Fruit fly (Drosophila melanogaster) whole organism, embryonic: Measurements from ENCODE around the gene Cubn.

Source experiments
- Bteb2 ChIP-seq: fragments of 200-800 bp; sonication (Bioruptor generic); optimal IDR thresholded peaks from 2 replicates; lab custom pipeline; 2016; ENCODE audit warnings: missing biosample characterization, missing genetic modification characterization
- CG10274 ChIP-seq: fragments of 200-800 bp; sonication (Bioruptor generic); optimal IDR thresholded peaks from 3 replicates; lab custom pipeline; 2017; ENCODE audit warnings: missing biosample characterization, mild to moderate bottlenecking, missing genetic modification characterization
- CG10366 ChIP-seq: fragments of 200-800 bp; sonication (Bioruptor generic); IDR thresholded peaks from 2 replicates; pipeline ENCODE4 v1.3.6; 2022; ENCODE audit warnings: missing biosample characterization, missing genetic modification characterization
- CG11695 ChIP-seq: fragments of 200-800 bp; sonication (Bioruptor generic); IDR thresholded peaks from 3 replicates; pipeline ENCODE4 v1.3.6; 2022; ENCODE audit warnings: missing biosample characterization, missing genetic modification characterization
- CG12391 ChIP-seq: fragments of 200-800 bp; sonication (Bioruptor generic); optimal IDR thresholded peaks from 3 replicates; lab custom pipeline; 2018; ENCODE audit warnings: missing biosample characterization, mild to moderate bottlenecking, missing genetic modification characterization, moderate library complexity
- CG12769 ChIP-seq: fragments of 200-800 bp; sonication (Bioruptor generic); optimal IDR thresholded peaks from 2 replicates; lab custom pipeline; 2019; ENCODE audit warnings: missing biosample characterization, mild to moderate bottlenecking, missing genetic modification characterization, moderate library complexity
- CG14050 ChIP-seq: fragments of 200-800 bp; sonication (Bioruptor generic); IDR thresholded peaks from 3 replicates; pipeline ENCODE4 v1.3.6; 2022; ENCODE audit warnings: missing biosample characterization, missing genetic modification characterization
- CG1792 ChIP-seq: fragments of 200-800 bp; sonication (Bioruptor generic); optimal IDR thresholded peaks from 2 replicates; lab custom pipeline; 2016; ENCODE audit warnings: missing biosample characterization, missing genetic modification characterization
- CG2116 ChIP-seq: fragments of 200-800 bp; sonication (Bioruptor generic); optimal IDR thresholded peaks from 3 replicates; lab custom pipeline; 2018; ENCODE audit warnings: missing biosample characterization, mild to moderate bottlenecking, missing genetic modification characterization
- CG31224 ChIP-seq: fragments of 200-800 bp; sonication (Bioruptor generic); IDR thresholded peaks from 2 replicates; pipeline ENCODE4 v1.3.6; 2022; ENCODE audit warnings: missing biosample characterization, missing genetic modification characterization
- CG33557 ChIP-seq: fragments of 200-800 bp; sonication (Bioruptor generic); optimal IDR thresholded peaks from 2 replicates; lab custom pipeline; 2019; ENCODE audit warnings: missing biosample characterization, mild to moderate bottlenecking, missing genetic modification characterization, moderate library complexity
- CG42726 ChIP-seq: fragments of 200-800 bp; sonication (Bioruptor generic); IDR thresholded peaks from 2 replicates; pipeline ENCODE4 v1.3.6; 2022; ENCODE audit warnings: missing biosample characterization, missing genetic modification characterization; ENCODE audit not compliant: partially characterized antibody
- CG4730 ChIP-seq: fragments of 200-800 bp; sonication (Bioruptor generic); IDR thresholded peaks from 2 replicates; pipeline ENCODE4 v1.3.6; 2022; ENCODE audit warnings: missing biosample characterization, missing genetic modification characterization
- CG6654 ChIP-seq: fragments of 200-800 bp; sonication (Bioruptor generic); optimal IDR thresholded peaks from 2 replicates; lab custom pipeline; 2017; ENCODE audit warnings: missing biosample characterization, mild to moderate bottlenecking, missing genetic modification characterization
- CG6854 ChIP-seq: fragments of 200-800 bp; sonication (Bioruptor generic); optimal IDR thresholded peaks from 3 replicates; lab custom pipeline; 2017; ENCODE audit warnings: missing biosample characterization, mild to moderate bottlenecking, missing genetic modification characterization
- CG7745 ChIP-seq: fragments of 200-800 bp; sonication (Bioruptor generic); optimal IDR thresholded peaks from 2 replicates; lab custom pipeline; 2018; ENCODE audit warnings: missing biosample characterization, mild to moderate bottlenecking, missing genetic modification characterization, moderate library complexity
- CG9437 ChIP-seq: fragments of 200-800 bp; sonication (Bioruptor generic); optimal IDR thresholded peaks from 2 replicates; lab custom pipeline; 2018; ENCODE audit warnings: missing biosample characterization, mild to moderate bottlenecking, missing genetic modification characterization
- CTCF ChIP-seq: fragments of 200-800 bp; sonication (Bioruptor generic); optimal IDR thresholded peaks from 2 replicates; lab custom pipeline; 2017; ENCODE audit warnings: missing biosample characterization, mild to moderate bottlenecking, missing genetic modification characterization, moderate library complexity
- CrebB ChIP-seq: fragments of 200-800 bp; sonication (Bioruptor generic); optimal IDR thresholded peaks from 3 replicates; lab custom pipeline; 2018; ENCODE audit warnings: missing biosample characterization, mild to moderate bottlenecking, missing genetic modification characterization
- Dip2 ChIP-seq: fragments of 200-800 bp; sonication (Bioruptor generic); IDR thresholded peaks from 2 replicates; pipeline ENCODE4 v1.3.6; 2022; ENCODE audit warnings: missing biosample characterization, missing genetic modification characterization
- Doc3 ChIP-seq: fragments of 200-800 bp; sonication (Bioruptor generic); IDR thresholded peaks from 3 replicates; pipeline ENCODE4 v1.3.6; 2022; ENCODE audit warnings: missing biosample characterization, missing genetic modification characterization; ENCODE audit not compliant: partially characterized antibody
- Fer1 ChIP-seq: fragments of 200-800 bp; sonication (Bioruptor generic); optimal IDR thresholded peaks from 2 replicates; lab custom pipeline; 2017; ENCODE audit warnings: missing biosample characterization, mild to moderate bottlenecking, missing genetic modification characterization
- HmgZ ChIP-seq: fragments of 200-800 bp; sonication (Bioruptor generic); optimal IDR thresholded peaks from 2 replicates; lab custom pipeline; 2018; ENCODE audit warnings: missing biosample characterization, mild to moderate bottlenecking, missing genetic modification characterization
- Hmr ChIP-seq: fragments of 200-800 bp; sonication (Bioruptor generic); optimal IDR thresholded peaks from 3 replicates; lab custom pipeline; 2017; ENCODE audit warnings: mild to moderate bottlenecking, missing biosample characterization, missing genetic modification reagents, missing genetic modification characterization
- Kr ChIP-seq: fragments of 200-800 bp; sonication (Bioruptor generic); optimal IDR thresholded peaks from 2 replicates; lab custom pipeline; 2017; ENCODE audit warnings: missing biosample characterization, mild to moderate bottlenecking, missing genetic modification characterization
- Mad ChIP-seq: fragments of 200-800 bp; sonication (Bioruptor generic); optimal IDR thresholded peaks from 2 replicates; lab custom pipeline; 2016; ENCODE audit warnings: missing biosample characterization, missing genetic modification characterization
- Mrtf ChIP-seq: fragments of 200-800 bp; sonication (Bioruptor generic); IDR thresholded peaks from 3 replicates; pipeline ENCODE4 v1.3.6; 2022; ENCODE audit warnings: missing biosample characterization, missing genetic modification characterization
- NFAT ChIP-seq: fragments of 200-800 bp; sonication (Bioruptor generic); IDR thresholded peaks from 2 replicates; pipeline ENCODE4 v1.3.6; 2022; ENCODE audit warnings: missing biosample characterization, missing genetic modification characterization
- Rfx ChIP-seq: fragments of 200-800 bp; sonication (Bioruptor generic); IDR thresholded peaks from 2 replicates; pipeline ENCODE4 v1.3.6; 2022; ENCODE audit warnings: missing biosample characterization, missing genetic modification characterization
- Six4 ChIP-seq: fragments of 200-800 bp; sonication (Bioruptor generic); optimal IDR thresholded peaks from 2 replicates; lab custom pipeline; 2016; ENCODE audit warnings: missing biosample characterization, missing genetic modification characterization
- ara ChIP-seq: fragments of 200-800 bp; sonication (Bioruptor generic); IDR thresholded peaks from 2 replicates; pipeline ENCODE4 v1.3.6; 2022; ENCODE audit warnings: missing biosample characterization, missing genetic modification characterization
- ase ChIP-seq: fragments of 200-800 bp; sonication (Bioruptor generic); IDR thresholded peaks from 3 replicates; pipeline ENCODE4 v1.3.6; 2022; ENCODE audit warnings: missing biosample characterization, missing genetic modification characterization
- cato ChIP-seq: fragments of 200-800 bp; sonication (Bioruptor generic); optimal IDR thresholded peaks from 2 replicates; lab custom pipeline; 2016; ENCODE audit warnings: missing biosample characterization, missing genetic modification characterization, borderline replicate concordance
- caup ChIP-seq: fragments of 200-800 bp; sonication (Bioruptor generic); optimal IDR thresholded peaks from 3 replicates; lab custom pipeline; 2017; ENCODE audit warnings: missing biosample characterization, mild to moderate bottlenecking, missing genetic modification characterization, moderate library complexity; ENCODE audit not compliant: severe bottlenecking
- cg ChIP-seq: fragments of 200-800 bp; sonication (Bioruptor generic); optimal IDR thresholded peaks from 3 replicates; lab custom pipeline; 2019; ENCODE audit warnings: missing biosample characterization, mild to moderate bottlenecking, missing genetic modification characterization, moderate library complexity
- chif ChIP-seq, 2 experiments: fragments of 200-800 bp; sonication (Bioruptor generic); optimal IDR thresholded peaks; 3 replicates each; lab custom pipeline; 2016; ENCODE audit warnings: missing biosample characterization in 2 of 2, missing genetic modification characterization in 2 of 2
- chn ChIP-seq: fragments of 200-800 bp; sonication (Bioruptor generic); optimal IDR thresholded peaks from 2 replicates; lab custom pipeline; 2016; ENCODE audit warnings: missing biosample characterization, missing genetic modification characterization
- dimm ChIP-seq: fragments of 200-800 bp; sonication (Bioruptor generic); IDR thresholded peaks from 2 replicates; pipeline ENCODE4 v1.3.6; 2022; ENCODE audit warnings: missing biosample characterization, missing genetic modification characterization
- dmrt11E ChIP-seq: fragments of 200-800 bp; sonication (Bioruptor generic); optimal IDR thresholded peaks from 3 replicates; lab custom pipeline; 2018; ENCODE audit warnings: missing biosample characterization, mild to moderate bottlenecking, missing genetic modification characterization, moderate library complexity
- fd64A ChIP-seq: fragments of 200-800 bp; sonication (Bioruptor generic); optimal IDR thresholded peaks from 3 replicates; lab custom pipeline; 2018; ENCODE audit warnings: missing biosample characterization, mild to moderate bottlenecking, missing genetic modification characterization
- gcm ChIP-seq: fragments of 200-800 bp; sonication (Bioruptor generic); optimal IDR thresholded peaks from 2 replicates; lab custom pipeline; 2019; ENCODE audit warnings: missing biosample characterization, mild to moderate bottlenecking, missing genetic modification characterization, moderate library complexity
- knrl ChIP-seq: fragments of 200-800 bp; sonication (Bioruptor generic); IDR thresholded peaks from 3 replicates; pipeline ENCODE4 v1.3.6; 2022; ENCODE audit warnings: missing biosample characterization, missing genetic modification characterization; ENCODE audit not compliant: partially characterized antibody
- maf-S ChIP-seq: fragments of 200-800 bp; sonication (Bioruptor generic); optimal IDR thresholded peaks from 2 replicates; lab custom pipeline; 2016; ENCODE audit warnings: missing biosample characterization, missing genetic modification characterization
- mirr ChIP-seq: fragments of 200-800 bp; sonication (Bioruptor generic); optimal IDR thresholded peaks from 3 replicates; lab custom pipeline; 2018; ENCODE audit warnings: missing biosample characterization, mild to moderate bottlenecking, missing genetic modification characterization
- pita ChIP-seq: fragments of 200-800 bp; sonication (Bioruptor generic); optimal IDR thresholded peaks from 2 replicates; lab custom pipeline; 2017; ENCODE audit warnings: missing biosample characterization, mild to moderate bottlenecking, missing genetic modification characterization
- row ChIP-seq: fragments of 200-800 bp; sonication (Bioruptor generic); IDR thresholded peaks from 3 replicates; pipeline ENCODE4 v1.3.6; 2022; ENCODE audit warnings: missing biosample characterization, missing genetic modification characterization
- shn ChIP-seq: fragments of 200-800 bp; sonication (Bioruptor generic); optimal IDR thresholded peaks from 3 replicates; lab custom pipeline; 2016; ENCODE audit warnings: missing biosample characterization, missing genetic modification characterization
- sna ChIP-seq: fragments of 200-800 bp; sonication (Bioruptor generic); IDR thresholded peaks from 2 replicates; pipeline ENCODE4 v1.3.6; 2022; ENCODE audit warnings: missing biosample characterization, missing genetic modification characterization; ENCODE audit not compliant: partially characterized antibody
- trh ChIP-seq: fragments of 200-800 bp; sonication (Bioruptor generic); optimal IDR thresholded peaks from 2 replicates; lab custom pipeline; 2016; ENCODE audit warnings: missing biosample characterization, missing genetic modification characterization
- vvl ChIP-seq: fragments of 200-800 bp; sonication (Bioruptor generic); IDR thresholded peaks from 2 replicates; pipeline ENCODE4 v1.3.6; 2022; ENCODE audit warnings: missing biosample characterization, missing genetic modification characterization
- z ChIP-seq: fragments of 200-800 bp; sonication (Bioruptor generic); IDR thresholded peaks from 3 replicates; pipeline ENCODE4 v1.3.6; 2022; ENCODE audit warnings: missing biosample characterization, missing genetic modification characterization
- zfh2 ChIP-seq: fragments of 200-800 bp; sonication (Bioruptor generic); optimal IDR thresholded peaks from 2 replicates; lab custom pipeline; 2016; ENCODE audit warnings: missing biosample characterization, missing genetic modification characterization

Gene Cubn

dm6 chrX:9589928-9590327 lies 18.8 kb upstream of the Cubn start (continued):
- TF ChIP-seq Mad (GFP tag; lab: Kevin White, UChicago) (no peak), CrebB (no peak), trh (no peak), CG7745 (tag; lab: Kevin White, UChicago) (no peak), CG31224 (GFP tag; lab: Robert Waterston, UW) (no peak), maf-S (GFP tag; lab: Kevin White, UChicago) (no peak), Dip2 (no peak), CG42726 (GFP tag; lab: Robert Waterston, UW) (no peak), knrl (GFP tag; lab: Robert Waterston, UW) (no peak), z (GFP tag; lab: Robert Waterston, UW) (no peak), chif (GFP tag; optimal IDR thresholded peaks at IDR 0.05; lab: Kevin White, UChicago) (no peak), CG11695 (GFP tag; lab: Robert Waterston, UW) (peak; percentile 54; the same call in 2 of the 3 replicates), dimm (GFP tag; lab: Robert Waterston, UW) (no peak), Hmr (peak; percentile 30), Mrtf (peak; percentile 47; the same call in 1 of the 3 replicates), CG4730 (GFP tag; lab: Robert Waterston, UW) (no peak), fd64A (GFP tag; lab: Kevin White, UChicago) (no peak), zfh2 (peak; percentile 20), cg (no peak), ara (GFP tag; lab: Robert Waterston, UW) (no peak), dmrt11E (tag; lab: Kevin White, UChicago) (no peak), CG6654 (no peak), caup (GFP tag; lab: Kevin White, UChicago) (peak; percentile 38), gcm (peak; percentile 44), Six4 (GFP tag; lab: Kevin White, UChicago) (no peak), cato (GFP tag; lab: Kevin White, UChicago) (no peak)

DNA sequence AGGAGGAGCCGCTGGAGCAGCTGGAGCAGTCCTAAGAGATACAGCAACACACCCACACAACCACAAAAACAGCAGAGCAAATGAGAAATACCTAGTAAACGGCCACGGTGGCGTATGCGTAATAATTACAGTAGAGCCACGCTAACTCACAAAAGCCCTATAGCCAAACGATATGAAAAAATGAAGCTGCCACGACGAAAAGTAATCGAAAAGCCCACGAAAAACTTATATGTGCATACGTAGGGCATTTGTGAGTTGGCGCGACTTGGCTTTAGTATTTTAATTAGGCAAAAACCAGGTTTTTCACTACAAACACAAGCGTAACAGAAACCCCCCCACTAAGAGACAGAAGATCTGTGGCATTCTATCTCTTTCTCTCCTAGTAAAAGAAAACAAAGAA lies 16.8 kb upstream of the Cubn start:
- no peak for TF ChIP-seq CG33557
- no peak for TF ChIP-seq z (GFP tag; lab: Robert Waterston, UW)
- no peak for TF ChIP-seq ase (GFP tag; lab: Robert Waterston, UW)
- peak; percentile 64 for TF ChIP-seq vvl (GFP tag; lab: Robert Waterston, UW)
- TF ChIP-seq sna (GFP tag; lab: Robert Waterston, UW), result no peak
- peak; percentile 1 for TF ChIP-seq shn
- no peak for TF ChIP-seq HmgZ (tag; lab: Kevin White, UChicago)
- TF ChIP-seq mirr, result no peak
- TF ChIP-seq row (GFP tag; lab: Robert Waterston, UW), result peak; percentile 75
- TF ChIP-seq Bteb2 (GFP tag; lab: Kevin White, UChicago), result no peak
- no peak for TF ChIP-seq CG6854 (GFP tag; lab: Kevin White, UChicago)
- no peak for TF ChIP-seq CG12391 (tag; lab: Kevin White, UChicago)
- TF ChIP-seq CG1792, result no peak
- TF ChIP-seq pita, result no peak
- no peak for TF ChIP-seq chn (GFP tag; lab: Kevin White, UChicago)
- peak; percentile 11 for TF ChIP-seq Fer1 (GFP tag; lab: Kevin White, UChicago)
- TF ChIP-seq Rfx (GFP tag; lab: Robert Waterston, UW), result peak; percentile 75
- no peak for TF ChIP-seq Kr (GFP tag; lab: Kevin White, UChicago)
- TF ChIP-seq fd64A (GFP tag; lab: Kevin White, UChicago), result no peak
- peak; percentile 58; the same call in 1 of the 2 replicates for TF ChIP-seq NFAT (GFP tag; lab: Robert Waterston, UW)
- no peak for TF ChIP-seq gcm
- TF ChIP-seq CTCF (GFP tag; lab: Kevin White, UChicago), result no peak
- no peak for TF ChIP-seq CG9437
- TF ChIP-seq CG6654, result no peak
- no peak for TF ChIP-seq CG10366 (GFP tag; lab: Robert Waterston, UW)
- TF ChIP-seq CG10274 (GFP tag; lab: Kevin White, UChicago), result peak; percentile 90
- TF ChIP-seq Doc3 (GFP tag; lab: Robert Waterston, UW), result no peak
- TF ChIP-seq Hmr, result peak; percentile 6
- no peak for TF ChIP-seq CG14050 (GFP tag; lab: Robert Waterston, UW)
- TF ChIP-seq CG12769 (tag; lab: Kevin White, UChicago), result peak; percentile 14
- TF ChIP-seq CG2116 (GFP tag; lab: Kevin White, UChicago), result no peak
